Worm (Caenorhabditis elegans) whole organism, late embryonic: Measurements from ENCODE around the gene plx-1.

ENCODE experiments used
- C38D4.7 ChIP-seq: fragments of 200-800 bp; sonication (Bioruptor generic); optimal IDR thresholded peaks from 2 replicates; lab custom pipeline; 2018; ENCODE audit warnings: mild to moderate bottlenecking, missing genetic modification characterization, moderate library complexity, missing compliant biosample characterization
- K02D7.2 ChIP-seq: sonication (generic microtip); optimal IDR thresholded peaks from 2 replicates; lab custom pipeline; 2017; ENCODE audit warnings: mild to moderate bottlenecking, missing genetic modification characterization, missing compliant biosample characterization
- ceh-19 ChIP-seq: fragments of 200-800 bp; sonication (Bioruptor generic); optimal IDR thresholded peaks from 2 replicates; lab custom pipeline; 2018; ENCODE audit warnings: mild to moderate bottlenecking, missing genetic modification characterization, missing compliant biosample characterization
- ceh-30 ChIP-seq: fragments of 150-350 bp; optimal IDR thresholded peaks from 2 replicates; lab custom pipeline; 2014; ENCODE audit warnings: missing biosample characterization, missing genetic modification characterization
- ceh-31 ChIP-seq: sonication (generic microtip); optimal IDR thresholded peaks from 2 replicates; lab custom pipeline; 2016; ENCODE audit warnings: missing genetic modification characterization, missing compliant biosample characterization
- ceh-45 ChIP-seq: fragments of 200-800 bp; sonication (Bioruptor generic); IDR thresholded peaks from 2 replicates; pipeline ENCODE4 v1.3.6; 2022; ENCODE audit warnings: missing genetic modification reagents, missing genetic modification characterization, missing compliant biosample characterization
- elt-4 ChIP-seq: sonication (generic microtip); optimal IDR thresholded peaks from 2 replicates; lab custom pipeline; 2016; ENCODE audit warnings: missing genetic modification characterization, missing compliant biosample characterization
- eyg-1 ChIP-seq: sonication (generic microtip); optimal IDR thresholded peaks from 2 replicates; lab custom pipeline; 2016; ENCODE audit warnings: missing genotype, missing genetic modification characterization, missing compliant biosample characterization
- hlh-15 ChIP-seq: sonication (generic microtip); optimal IDR thresholded peaks from 2 replicates; lab custom pipeline; 2016; ENCODE audit warnings: missing genetic modification characterization, missing compliant biosample characterization
- hlh-8 ChIP-seq: sonication (generic microtip); optimal IDR thresholded peaks from 2 replicates; lab custom pipeline; 2016; ENCODE audit warnings: missing genotype, missing genetic modification characterization, missing compliant biosample characterization
- pag-3 ChIP-seq: sonication (generic microtip); optimal IDR thresholded peaks from 2 replicates; lab custom pipeline; 2016; ENCODE audit warnings: missing compliant biosample characterization, missing genetic modification characterization, borderline replicate concordance
- ref-2 ChIP-seq: sonication (generic microtip); optimal IDR thresholded peaks from 2 replicates; lab custom pipeline; 2016; ENCODE audit warnings: missing genetic modification characterization, missing compliant biosample characterization
- unc-3 ChIP-seq, 2 experiments: fragments of 200-800 bp in 1 of 2; sonication (Bioruptor generic) in 1 of 2; sonication (generic microtip) in 1 of 2; conservative IDR thresholded peaks in 1 of 2; optimal IDR thresholded peaks in 1 of 2; 2 replicates each; pipeline versions ENCODE4 v1.3.6 to Lab custom; 2016 to 2022; ENCODE audit warnings: missing compliant biosample characterization in 2 of 2, missing genetic modification characterization in 2 of 2, missing genetic modification reagents in 1 of 2
- unc-42 ChIP-seq: sonication (generic microtip); optimal IDR thresholded peaks from 2 replicates; lab custom pipeline; 2016; ENCODE audit warnings: missing genotype, missing genetic modification characterization, missing compliant biosample characterization

The plx-1 gene

DNA sequence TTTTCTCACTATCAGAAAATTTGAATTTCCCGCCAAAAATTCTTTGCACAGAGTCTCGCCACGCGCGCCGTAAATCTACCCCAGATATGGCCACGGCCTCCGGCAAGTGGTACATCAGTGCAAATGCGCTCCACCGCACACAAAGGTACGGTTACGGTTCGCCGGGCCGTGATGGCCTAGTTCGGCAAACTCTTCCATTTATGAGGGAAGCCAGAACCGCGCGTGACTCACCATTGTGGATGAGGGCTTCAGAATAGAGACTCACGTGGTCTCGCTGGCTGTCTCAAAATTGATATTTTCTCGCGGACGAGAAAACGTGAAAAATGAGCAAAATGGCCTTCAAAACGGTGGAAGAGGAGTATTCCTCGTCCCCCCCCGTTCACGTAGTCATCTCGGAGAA lies 60.5 kb downstream of the plx-1 start:
- TF ChIP-seq ceh-31 (peak; percentile 9), K02D7.2 (no peak), elt-4 (tag; lab: Kevin White, UChicago) (no peak), hlh-15 (no peak), ceh-19 (GFP tag; lab: Kevin White, UChicago) (no peak), ref-2 (peak; percentile 23), unc-42 (tag; lab: Kevin White, UChicago) (no peak), eyg-1 (tag; lab: Kevin White, UChicago) (no peak)
- TF ChIP-seq, all 69 proteins: peak for 2

DNA sequence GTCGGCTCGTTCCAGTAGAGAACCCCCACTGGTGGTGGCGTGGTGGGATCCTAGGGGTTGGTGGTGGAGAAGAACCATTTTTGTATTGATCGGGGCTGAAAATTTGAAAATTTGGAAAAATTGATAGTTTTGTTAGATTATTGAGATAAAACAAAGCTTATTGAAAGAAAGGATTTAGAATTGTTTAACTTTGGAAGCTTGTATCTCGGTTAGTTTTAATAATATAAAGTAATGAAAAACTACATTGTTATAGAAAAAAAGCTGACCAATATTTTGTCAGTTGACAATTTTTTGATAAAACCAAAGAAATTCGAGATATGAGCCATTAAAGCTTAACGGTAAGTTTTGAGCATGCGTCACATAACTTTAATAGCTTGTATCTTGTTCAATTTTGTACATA lies 70.6 kb downstream of the plx-1 start, which contains the start of gene abhd-14:
Gene abhd-14, minus strand, starts transcription at position 101 of the 400 bp plus-strand sequence.
- TF ChIP-seq ceh-45 (no peak), ceh-19 (GFP tag; lab: Kevin White, UChicago) (no peak), C38D4.7 (GFP tag; lab: Kevin White, UChicago) (no peak), ceh-30 (tag; lab: Kevin White, UChicago) (no peak), pag-3 (tag; lab: Kevin White, UChicago) (no peak), hlh-8 (tag; lab: Kevin White, UChicago) (no peak), unc-3 (GFP tag; conservative IDR thresholded peaks at IDR 0.05; lab: Robert Waterston, UW) (no peak), unc-3 (tag; optimal IDR thresholded peaks at IDR 0.05; lab: Kevin White, UChicago) (no peak)
